Fruit fly (Drosophila melanogaster) S2 (cell line): Measurements from ENCODE around the gene Proc.

Source experiments
- CG8478 ChIP-seq: fragments of >200 bp; optimal IDR thresholded peaks from 2 replicates; lab custom pipeline; 2018
- CTCF ChIP-seq, 2 experiments: fragments of >200 bp; optimal IDR thresholded peaks; 2 replicates each; lab custom pipeline; 2018

The Proc gene

dm6 chr2L:7856380-7857127 is 14.7 kb downstream of the Proc start, which contains the start of gene lectin-28C:
lectin-28C (plus strand) TSS chr2L:7857077.
- TF ChIP-seq CTCF (optimal IDR thresholded peaks at IDR 0.05; lab: Kevin White, UChicago), result peak; percentile 93 to 94

dm6 chr2L:7855108-7855507 is 16.1 kb downstream of the Proc start, which contains the start of gene CG14535:
CG14535 (minus strand) TSS chr2L:7855475.
- TF ChIP-seq CTCF (optimal IDR thresholded peaks at IDR 0.05; lab: Kevin White, UChicago) (no peak), CG8478 (lab: Kevin White, UChicago) (no peak)

- TF ChIP-seq CTCF (optimal IDR thresholded peaks at IDR 0.05; lab: Kevin White, UChicago) (no peak), CG8478 (lab: Kevin White, UChicago) (no peak)
Measured at dm6 chr2L:7851609-7852008, 19.6 kb downstream of the Proc start.

- TF ChIP-seq CTCF (optimal IDR thresholded peaks at IDR 0.05; lab: Kevin White, UChicago), result no peak
- no peak for TF ChIP-seq CG8478 (lab: Kevin White, UChicago)
Measured at dm6 chr2L:7850406-7850805, 20.8 kb downstream of the Proc start.

- TF ChIP-seq CG8478 (lab: Kevin White, UChicago), result no peak
- TF ChIP-seq CTCF (optimal IDR thresholded peaks at IDR 0.05; lab: Kevin White, UChicago), result no peak
Measured at dm6 chr2L:7849472-7849871, 21.8 kb downstream of the Proc start.

- TF ChIP-seq CTCF (optimal IDR thresholded peaks at IDR 0.05; lab: Kevin White, UChicago), result no peak
- no peak for TF ChIP-seq CG8478 (lab: Kevin White, UChicago)
Measured at dm6 chr2L:7841244-7841643, 30.0 kb downstream of the Proc start.

dm6 chr2L:7840152-7840551 is 31.1 kb downstream of the Proc start, which contains the start of gene CG14537:
CG14537 (plus strand) TSS chr2L:7840452.
- TF ChIP-seq CG8478 (lab: Kevin White, UChicago) (no peak), CTCF (optimal IDR thresholded peaks at IDR 0.05; lab: Kevin White, UChicago) (no peak)

- TF ChIP-seq CG8478 (lab: Kevin White, UChicago) (no peak), CTCF (optimal IDR thresholded peaks at IDR 0.05; lab: Kevin White, UChicago) (no peak)
Measured at dm6 chr2L:7838024-7838423, 33.2 kb downstream of the Proc start.

- TF ChIP-seq CG8478 (lab: Kevin White, UChicago) (no peak), CTCF (optimal IDR thresholded peaks at IDR 0.05; lab: Kevin White, UChicago) (no peak)
Measured at dm6 chr2L:7833650-7834049, 37.6 kb downstream of the Proc start.

- TF ChIP-seq CTCF (optimal IDR thresholded peaks at IDR 0.05; lab: Kevin White, UChicago) (no peak), CG8478 (lab: Kevin White, UChicago) (no peak)
Measured at dm6 chr2L:7833238-7833637, 38.0 kb downstream of the Proc start.

dm6 chr2L:7828901-7829300 is 42.3 kb downstream of the Proc start:
- no peak for TF ChIP-seq CTCF (optimal IDR thresholded peaks at IDR 0.05; lab: Kevin White, UChicago)
- TF ChIP-seq CG8478 (lab: Kevin White, UChicago), result no peak

- TF ChIP-seq CG8478 (lab: Kevin White, UChicago) (no peak), CTCF (optimal IDR thresholded peaks at IDR 0.05; lab: Kevin White, UChicago) (peak; percentile 22 to 60)
Measured at dm6 chr2L:7828231-7828630, 43.0 kb downstream of the Proc start.

- TF ChIP-seq CG8478 (lab: Kevin White, UChicago) (no peak), CTCF (optimal IDR thresholded peaks at IDR 0.05; lab: Kevin White, UChicago) (peak in 1 of 2 experiments; percentile 22)
Measured at dm6 chr2L:7827045-7828004, 43.9 kb downstream of the Proc start, which contains the start of the genes Rack1 and mts. Rack1 (minus strand) TSS chr2L:7827315. mts (plus strand) TSS chr2L:7827650.

- TF ChIP-seq CG8478 (lab: Kevin White, UChicago), result no peak
Measured at dm6 chr2L:7821279-7821848, 49.9 kb downstream of the Proc start.
